Fruit fly (Drosophila melanogaster): ENCODE results near the gene CG11068.

DNA sequence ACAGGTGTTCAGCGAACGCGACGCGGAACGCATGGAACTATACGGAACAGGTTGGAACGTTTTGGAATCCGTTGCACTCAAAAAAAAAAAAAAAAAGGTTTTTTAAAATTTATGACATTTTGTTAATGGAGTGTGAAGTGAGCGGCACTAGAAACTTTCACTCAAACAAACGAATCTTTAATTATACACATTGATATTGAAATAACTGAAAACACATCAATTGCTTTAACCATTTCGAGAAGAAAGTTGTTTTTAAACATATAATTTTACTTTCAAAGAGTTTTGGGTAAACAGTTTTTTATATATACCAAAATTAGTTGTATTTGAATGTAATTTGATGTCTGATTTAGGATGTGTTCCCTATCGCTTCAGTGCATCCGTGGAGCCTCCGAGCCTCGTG lies 43.9 kb upstream of the CG11068 start:
- TF ChIP-seq Vsx2 (GFP tag; optimal IDR thresholded peaks at IDR 0.05; ENCODE audit: partially characterized antibody) (no peak), h (GFP tag; optimal IDR thresholded peaks at IDR 0.05) (no peak), dmrt93B (GFP tag; optimal IDR thresholded peaks at IDR 0.05) (no peak), HLH106 (tag; optimal IDR thresholded peaks at IDR 0.05) (no peak), OdsH (GFP tag; optimal IDR thresholded peaks at IDR 0.05) (no peak)
